Worm (Caenorhabditis elegans): Measurements from ENCODE around the gene B0281.6.

DNA sequence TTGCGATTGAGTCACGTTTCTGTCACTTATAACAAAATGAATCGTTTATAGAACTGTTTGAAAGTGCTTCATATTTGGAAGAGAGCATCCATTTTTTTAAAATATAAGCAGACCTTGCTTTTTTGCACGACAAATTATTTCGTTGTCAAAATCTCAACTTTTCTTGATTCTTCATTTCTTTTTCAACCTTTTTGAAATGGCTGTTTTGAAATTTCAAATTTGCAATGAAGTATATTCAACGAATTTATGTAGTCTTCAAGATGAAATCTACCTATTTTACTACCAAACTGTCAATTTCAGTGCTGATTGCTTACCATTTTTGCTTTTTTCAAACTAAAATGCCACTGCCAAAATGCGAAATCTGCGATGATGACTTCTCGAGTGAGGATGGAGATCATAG is 4.5 kb upstream of the B0281.6 start, which contains the start of gene B0281.3:
- no peak for TF ChIP-seq ztf-4 (tag; optimal IDR thresholded peaks at IDR 0.05)
- no peak for TF ChIP-seq aly-2 (tag; optimal IDR thresholded peaks at IDR 0.05)
- no peak for TF ChIP-seq lin-39 (tag; optimal IDR thresholded peaks at IDR 0.05)
- TF ChIP-seq elt-3 (tag; optimal IDR thresholded peaks at IDR 0.05): no peak
- TF ChIP-seq egl-27 (tag; optimal IDR thresholded peaks at IDR 0.05): no peak
- TF ChIP-seq pha-4 (tag; optimal IDR thresholded peaks at IDR 0.05): no peak

All from whole organism, L3 larva.